Fruit fly (Drosophila melanogaster): ENCODE measurements around the gene Pdk1.

The Pdk1 gene

DNA sequence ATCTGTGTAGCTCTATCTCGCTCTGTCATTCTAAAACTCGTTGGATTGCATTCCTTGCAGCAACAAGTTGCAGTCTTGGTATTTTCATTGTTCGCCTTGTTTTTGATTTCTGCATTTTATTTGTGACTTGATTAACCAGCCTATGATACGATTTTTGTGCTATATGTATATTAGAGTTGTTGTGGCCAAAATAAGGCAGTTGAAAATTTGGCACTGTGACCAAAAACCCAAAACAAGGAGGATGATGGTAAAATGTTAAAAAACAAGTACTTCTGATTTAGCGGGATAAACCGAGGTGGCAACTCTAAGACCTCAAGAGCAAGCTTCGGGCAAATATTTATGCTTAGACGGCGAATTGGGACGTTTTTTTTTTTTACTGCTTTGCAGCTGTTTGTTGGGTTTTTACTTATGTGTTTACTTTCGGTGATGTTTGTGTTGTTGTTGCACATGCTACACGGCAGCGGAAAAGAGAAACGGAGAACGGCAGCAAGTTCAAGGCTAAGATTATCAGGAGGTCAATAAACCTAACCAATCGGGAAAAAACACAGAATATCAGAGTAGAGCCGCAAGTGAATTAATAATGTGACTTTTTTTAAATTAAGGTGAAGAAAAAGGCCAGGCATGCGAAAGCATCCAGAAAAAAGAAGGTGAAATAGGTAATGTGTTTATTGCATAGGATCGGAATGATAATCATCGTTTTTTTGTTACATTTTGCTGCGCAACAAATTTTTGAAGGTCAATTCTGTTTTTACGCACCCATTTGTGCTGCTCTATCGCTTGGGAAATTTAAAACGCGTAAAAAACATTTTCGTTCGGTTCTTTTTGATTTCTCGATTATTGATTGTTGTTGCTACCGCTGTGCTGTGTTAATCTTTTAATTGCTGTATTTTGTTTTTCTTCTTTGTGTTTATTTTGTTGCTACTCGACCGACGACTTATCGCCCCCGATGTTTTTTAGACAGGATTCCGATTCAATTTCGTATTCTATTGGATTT, 10.6 kb downstream of the Pdk1 start (continued):
- TF ChIP-seq dsf (GFP tag; optimal IDR thresholded peaks at IDR 0.05; ENCODE audit: borderline replicate concordance) (no peak), jim (GFP tag; optimal IDR thresholded peaks at IDR 0.05) (no peak), CG32264 (GFP tag; optimal IDR thresholded peaks at IDR 0.05) (no peak), usp (GFP tag; optimal IDR thresholded peaks at IDR 0.05) (no peak), brk (GFP tag; optimal IDR thresholded peaks at IDR 0.05) (no peak), OdsH (GFP tag; optimal IDR thresholded peaks at IDR 0.05) (peak; percentile 16), rgr (GFP tag; optimal IDR thresholded peaks at IDR 0.05) (peak; percentile 43), tai (GFP tag; optimal IDR thresholded peaks at IDR 0.05) (no peak)

DNA sequence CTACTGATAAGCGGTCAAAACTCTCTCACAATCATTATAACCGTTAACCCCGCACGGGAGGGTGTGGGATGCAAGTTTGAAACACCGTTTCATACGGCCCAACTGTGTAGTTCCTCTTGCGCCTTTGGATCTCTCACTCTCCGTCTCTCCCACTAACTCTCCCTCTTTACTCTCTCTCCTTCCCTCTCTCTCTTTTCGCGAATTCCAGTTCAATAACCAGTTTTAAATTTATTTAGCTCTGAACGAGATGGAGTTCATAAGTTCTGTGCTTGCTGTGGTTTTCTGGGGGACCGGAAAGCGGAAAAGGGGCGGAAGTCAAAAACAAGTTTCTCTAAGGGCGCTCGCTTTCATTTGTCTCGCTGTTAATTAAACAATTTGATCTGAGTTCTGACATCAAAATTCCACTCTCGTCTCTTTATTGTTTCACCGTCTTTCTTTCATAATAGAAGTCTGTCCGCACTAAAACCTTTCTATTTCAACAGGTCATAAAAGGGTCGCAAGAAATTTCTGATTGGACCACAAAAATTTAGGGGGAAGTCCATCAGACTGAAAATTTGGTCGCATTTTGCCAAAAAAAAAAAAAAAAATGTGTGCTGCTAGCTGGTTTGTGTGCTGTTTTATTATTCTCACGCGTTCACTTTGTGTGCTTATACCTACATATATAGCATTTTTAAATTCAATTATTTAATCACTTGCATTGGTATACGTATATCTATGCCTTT, 11.7 kb downstream of the Pdk1 start:
- TF ChIP-seq brk (GFP tag; optimal IDR thresholded peaks at IDR 0.05) = peak; percentile 37
- TF ChIP-seq tai (GFP tag; optimal IDR thresholded peaks at IDR 0.05) = no peak
- TF ChIP-seq dl (GFP tag; optimal IDR thresholded peaks at IDR 0.05; ENCODE audit: insufficient read depth in 1 of 2, partially characterized antibody in 2 of 2) = peak in 1 of 2 experiments; percentile 82
- TF ChIP-seq Rel (GFP tag; optimal IDR thresholded peaks at IDR 0.05) = no peak
- TF ChIP-seq Rel (tag; optimal IDR thresholded peaks at IDR 0.05) = peak; percentile 91
- peak; percentile 24 for TF ChIP-seq woc (GFP tag; optimal IDR thresholded peaks at IDR 0.05)
- peak; percentile 11 for TF ChIP-seq Hr83 (GFP tag; optimal IDR thresholded peaks at IDR 0.05; ENCODE audit: poor library complexity, severe bottlenecking)
- TF ChIP-seq psq (GFP tag; optimal IDR thresholded peaks at IDR 0.05) = peak; percentile 47
- peak; percentile 84 for TF ChIP-seq Vsx2 (GFP tag; optimal IDR thresholded peaks at IDR 0.05; ENCODE audit: partially characterized antibody)
- TF ChIP-seq Dif (GFP tag; optimal IDR thresholded peaks at IDR 0.05; ENCODE audit: partially characterized antibody) = peak; percentile 87
- no peak for TF ChIP-seq Mio (GFP tag; optimal IDR thresholded peaks at IDR 0.05)

DNA sequence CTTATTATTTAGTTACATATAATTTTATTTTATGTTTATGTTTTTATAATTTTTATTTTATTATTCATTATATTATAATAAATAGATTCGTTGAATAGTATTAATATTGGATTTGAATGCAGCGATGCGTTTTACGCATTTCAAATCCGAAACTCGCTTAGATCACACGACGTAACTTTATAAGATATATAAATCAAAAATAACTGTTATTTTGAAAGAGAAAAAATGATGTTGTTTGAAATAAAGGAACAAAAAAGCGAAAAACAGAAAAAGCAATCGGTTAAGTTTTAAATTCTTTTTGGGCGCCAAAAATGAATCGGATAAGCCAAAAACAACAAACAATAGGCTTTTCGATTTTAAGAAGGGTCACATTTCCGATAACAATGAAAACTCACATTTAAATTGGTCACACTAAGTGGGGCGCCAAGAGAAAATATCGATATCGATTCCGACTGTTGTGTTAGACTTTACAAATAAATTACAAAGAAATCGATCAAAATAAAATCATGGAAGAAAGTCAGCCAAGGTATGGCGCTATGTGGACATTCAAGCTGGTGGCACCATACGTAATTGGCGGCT, 16.8 kb downstream of the Pdk1 start, which contains the start of gene CG6845:
Gene CG6845 (plus strand): TSS at position 436 of the 579 bp plus-strand sequence.
- TF ChIP-seq pan (optimal IDR thresholded peaks at IDR 0.05) = no peak
- no peak for TF ChIP-seq N (GFP tag; optimal IDR thresholded peaks at IDR 0.05)
- TF ChIP-seq Dif (GFP tag; optimal IDR thresholded peaks at IDR 0.05; ENCODE audit: partially characterized antibody) = no peak
- TF ChIP-seq Rel (GFP tag; optimal IDR thresholded peaks at IDR 0.05) = no peak
- TF ChIP-seq Rel (tag; optimal IDR thresholded peaks at IDR 0.05) = peak; percentile 13
- TF ChIP-seq fru (GFP tag; optimal IDR thresholded peaks at IDR 0.05) = no peak
- TF ChIP-seq Hnf4 (GFP tag; optimal IDR thresholded peaks at IDR 0.05) = no peak
- peak; percentile 45 for TF ChIP-seq sage (GFP tag; optimal IDR thresholded peaks at IDR 0.05)
- TF ChIP-seq CG32264 (GFP tag; optimal IDR thresholded peaks at IDR 0.05) = no peak

DNA sequence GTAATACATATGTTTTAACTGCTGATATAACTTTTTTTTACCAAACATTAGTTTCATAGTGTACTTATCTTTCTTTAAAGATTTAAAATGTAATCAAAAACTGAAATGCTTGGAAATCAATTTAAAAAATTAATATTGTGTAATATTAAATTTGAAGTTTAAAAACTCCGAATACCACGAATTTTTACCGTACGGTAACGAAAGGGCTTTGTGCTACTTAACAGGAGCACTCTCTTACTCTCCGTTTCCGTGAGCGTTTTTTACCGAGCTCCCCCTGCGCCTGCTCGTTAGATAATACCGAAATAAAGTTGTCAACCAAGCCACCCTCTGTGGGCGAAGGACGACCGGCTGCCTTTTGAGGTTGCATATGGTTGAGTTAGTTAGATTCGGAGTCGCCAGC, 23.2 kb downstream of the Pdk1 start, which contains the start of the genes Dic61B and p130CAS:
Gene Dic61B (minus strand): TSS at position 101 of the 400 bp plus-strand sequence.
Gene p130CAS (plus strand): TSS at position 396 of the 400 bp plus-strand sequence.
- TF ChIP-seq sv (GFP tag; optimal IDR thresholded peaks at IDR 0.05) (no peak), fru (GFP tag; optimal IDR thresholded peaks at IDR 0.05) (no peak), brk (GFP tag; optimal IDR thresholded peaks at IDR 0.05) (no peak), jim (GFP tag; optimal IDR thresholded peaks at IDR 0.05) (no peak)

DNA sequence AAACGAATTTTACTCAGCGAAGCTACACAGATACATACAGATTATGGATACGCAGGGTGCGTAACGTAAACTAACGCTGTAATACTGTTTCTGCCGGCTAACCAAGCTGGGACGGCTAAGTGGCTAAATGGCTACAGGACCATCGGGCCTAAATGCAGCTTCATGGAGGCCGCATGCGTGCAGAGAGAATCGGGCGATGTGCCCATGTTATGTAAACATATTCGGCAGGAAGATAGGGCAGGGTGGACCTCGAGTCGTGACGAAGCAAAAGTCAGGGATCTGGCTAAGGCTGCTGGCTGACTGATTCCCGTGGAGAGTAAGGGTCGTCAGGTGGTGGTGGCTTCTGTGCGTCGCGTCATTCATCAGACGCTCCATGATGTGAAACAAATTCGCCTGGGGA, 24.4 kb downstream of the Pdk1 start:
- no peak for TF ChIP-seq ey (GFP tag; optimal IDR thresholded peaks at IDR 0.05)
- no peak for TF ChIP-seq Jra (GFP tag; optimal IDR thresholded peaks at IDR 0.05)
- no peak for TF ChIP-seq woc (GFP tag; optimal IDR thresholded peaks at IDR 0.05)

Data from whole organism, wandering third instar larva.